Worm (Caenorhabditis elegans): ENCODE data around the gene dsb-3.
A peak's percentile ranks its signal among the peaks of the same experiment; 100 is the strongest.

Gene dsb-3

ce11 chrIV:7783801-7784411 lies 24.5 kb upstream of the dsb-3 start, which contains the start of gene tag-321:
tag-321 (minus strand) TSS chrIV:7783851.
- TF ChIP-seq him-1 (tag; optimal IDR thresholded peaks at IDR 0.05) (no peak), W03F9.2 (tag; optimal IDR thresholded peaks at IDR 0.05) (no peak), dao-5 (tag; optimal IDR thresholded peaks at IDR 0.05) (no peak)

- TF ChIP-seq him-1 (tag; optimal IDR thresholded peaks at IDR 0.05) (no peak), dao-5 (tag; optimal IDR thresholded peaks at IDR 0.05) (no peak), W03F9.2 (tag; optimal IDR thresholded peaks at IDR 0.05) (no peak)
These were observed 22.9 kb upstream of the dsb-3 start, which contains the start of gene sec-10 for ce11 chrIV:7782292-7782691. sec-10 (minus strand) TSS chrIV:7782499.

- no peak for TF ChIP-seq him-1 (tag; optimal IDR thresholded peaks at IDR 0.05)
- no peak for TF ChIP-seq dao-5 (tag; optimal IDR thresholded peaks at IDR 0.05)
- TF ChIP-seq W03F9.2 (tag; optimal IDR thresholded peaks at IDR 0.05): no peak
These were observed 19.4 kb upstream of the dsb-3 start, which contains the start of gene rpap-3 for ce11 chrIV:7778865-7779264. rpap-3 (minus strand) TSS chrIV:7778965.

ce11 chrIV:7775725-7776124 lies 16.3 kb upstream of the dsb-3 start, which contains the start of gene swd-2.1:
swd-2.1 (plus strand) TSS chrIV:7776025.
- TF ChIP-seq W03F9.2 (tag; optimal IDR thresholded peaks at IDR 0.05) (no peak), him-1 (tag; optimal IDR thresholded peaks at IDR 0.05) (no peak), dao-5 (tag; optimal IDR thresholded peaks at IDR 0.05) (no peak)

ce11 chrIV:7774206-7774605 lies 14.8 kb upstream of the dsb-3 start, which contains the start of the genes hcf-1 and swd-2.2:
hcf-1 (minus strand) TSS chrIV:7774275.
swd-2.2 (plus strand) TSS chrIV:7774411.
- TF ChIP-seq dao-5 (tag; optimal IDR thresholded peaks at IDR 0.05) (no peak), W03F9.2 (tag; optimal IDR thresholded peaks at IDR 0.05) (peak; percentile 46)

ce11 chrIV:7770162-7770561 lies 10.7 kb upstream of the dsb-3 start, which contains the start of gene rdl-1:
rdl-1 (minus strand) TSS chrIV:7770262.
- TF ChIP-seq W03F9.2 (tag; optimal IDR thresholded peaks at IDR 0.05): no peak
- no peak for TF ChIP-seq dao-5 (tag; optimal IDR thresholded peaks at IDR 0.05)
- TF ChIP-seq him-1 (tag; optimal IDR thresholded peaks at IDR 0.05): no peak

- no peak for TF ChIP-seq him-1 (tag; optimal IDR thresholded peaks at IDR 0.05)
- peak; percentile 37 for TF ChIP-seq W03F9.2 (tag; optimal IDR thresholded peaks at IDR 0.05)
These were observed 4.9 kb upstream of the dsb-3 start for ce11 chrIV:7764319-7764718.

ce11 chrIV:7763748-7764147 lies 4.3 kb upstream of the dsb-3 start, which contains the start of the genes C46A5.6 and C46A5.1:
C46A5.6 (minus strand) TSS chrIV:7763848.
C46A5.1 (plus strand) TSS chrIV:7763931.
- no peak for TF ChIP-seq W03F9.2 (tag; optimal IDR thresholded peaks at IDR 0.05)
- TF ChIP-seq dao-5 (tag; optimal IDR thresholded peaks at IDR 0.05): no peak
- no peak for TF ChIP-seq him-1 (tag; optimal IDR thresholded peaks at IDR 0.05)

ce11 chrIV:7760117-7760516 lies 690 bp upstream of the dsb-3 start, which contains the start of gene del-7:
del-7 (plus strand) TSS chrIV:7760417.
- TF ChIP-seq W03F9.2 (tag; optimal IDR thresholded peaks at IDR 0.05): no peak
- TF ChIP-seq him-1 (tag; optimal IDR thresholded peaks at IDR 0.05): no peak
- TF ChIP-seq dao-5 (tag; optimal IDR thresholded peaks at IDR 0.05): no peak

- TF ChIP-seq dao-5 (tag; optimal IDR thresholded peaks at IDR 0.05) (no peak), him-1 (tag; optimal IDR thresholded peaks at IDR 0.05) (no peak), W03F9.2 (tag; optimal IDR thresholded peaks at IDR 0.05) (no peak)
These were observed 2.2 kb downstream of the dsb-3 start, which contains the start of gene C46A5.4 for ce11 chrIV:7757245-7757644. C46A5.4 (minus strand) TSS chrIV:7757345.

- no peak for TF ChIP-seq dao-5 (tag; optimal IDR thresholded peaks at IDR 0.05)
- no peak for TF ChIP-seq W03F9.2 (tag; optimal IDR thresholded peaks at IDR 0.05)
- TF ChIP-seq him-1 (tag; optimal IDR thresholded peaks at IDR 0.05): no peak
These were observed 5.3 kb downstream of the dsb-3 start for ce11 chrIV:7754114-7754513.

- TF ChIP-seq W03F9.2 (tag; optimal IDR thresholded peaks at IDR 0.05) (no peak), him-1 (tag; optimal IDR thresholded peaks at IDR 0.05) (no peak), dao-5 (tag; optimal IDR thresholded peaks at IDR 0.05) (no peak)
These were observed 6.3 kb downstream of the dsb-3 start, which contains the start of gene col-14 for ce11 chrIV:7753108-7753507. col-14 (plus strand) TSS chrIV:7753408.

ce11 chrIV:7747838-7748237 lies 11.6 kb downstream of the dsb-3 start, which contains the start of gene klo-1:
klo-1 (minus strand) TSS chrIV:7748225.
- TF ChIP-seq W03F9.2 (tag; optimal IDR thresholded peaks at IDR 0.05) (no peak), dao-5 (tag; optimal IDR thresholded peaks at IDR 0.05) (no peak), him-1 (tag; optimal IDR thresholded peaks at IDR 0.05) (no peak)

- TF ChIP-seq W03F9.2 (tag; optimal IDR thresholded peaks at IDR 0.05) (no peak), dao-5 (tag; optimal IDR thresholded peaks at IDR 0.05) (no peak), him-1 (tag; optimal IDR thresholded peaks at IDR 0.05) (no peak)
These were observed 15.9 kb downstream of the dsb-3 start, which contains the start of gene npr-35 for ce11 chrIV:7743539-7743938. npr-35 (plus strand) TSS chrIV:7743839.

Data from whole organism, L4/young adult.